Worm (Caenorhabditis elegans) whole organism, young adult: ENCODE measurements around the gene T09D3.3.

ENCODE experiments used
- C06A6.2 ChIP-seq: fragments of 200-800 bp; sonication (Bioruptor generic); conservative IDR thresholded peaks from 2 replicates; pipeline ENCODE4 v1.3.6; 2022; ENCODE audit warnings: missing genetic modification characterization, missing compliant biosample characterization
- D2030.7 ChIP-seq: fragments of 200-800 bp; sonication (Bioruptor generic); IDR thresholded peaks from 2 replicates; pipeline ENCODE4 v1.3.6; 2022; ENCODE audit warnings: missing genetic modification reagents, missing genetic modification characterization, missing compliant biosample characterization
- F10E7.11 ChIP-seq: sonication (generic microtip); optimal IDR thresholded peaks from 2 replicates; lab custom pipeline; 2017; ENCODE audit warnings: mild to moderate bottlenecking, missing genetic modification characterization, moderate library complexity, missing compliant biosample characterization
- F39B2.1 ChIP-seq: fragments of 200-800 bp; sonication (Bioruptor generic); IDR thresholded peaks from 2 replicates; pipeline ENCODE4 v1.3.6; 2022; ENCODE audit warnings: missing genetic modification reagents, missing genetic modification characterization, missing compliant biosample characterization
- F55B11.4 ChIP-seq: sonication (generic microtip); optimal IDR thresholded peaks from 2 replicates; lab custom pipeline; 2016; ENCODE audit warnings: missing compliant biosample characterization, missing genetic modification characterization, borderline replicate concordance; ENCODE audit not compliant: insufficient read depth
- F57A8.1 ChIP-seq: fragments of 200-800 bp; sonication (Bioruptor generic); optimal IDR thresholded peaks from 2 replicates; lab custom pipeline; 2018; ENCODE audit warnings: mild to moderate bottlenecking, missing genetic modification characterization, moderate library complexity, missing compliant biosample characterization
- T07F8.4 ChIP-seq: sonication (generic microtip); optimal IDR thresholded peaks from 2 replicates; lab custom pipeline; 2016; ENCODE audit warnings: mild to moderate bottlenecking, missing genetic modification characterization, moderate library complexity, missing compliant biosample characterization
- Y56A3A.18 ChIP-seq: fragments of 200-800 bp; sonication (Bioruptor generic); IDR thresholded peaks from 2 replicates; pipeline ENCODE4 v1.3.6; 2022; ENCODE audit warnings: missing genetic modification reagents, missing genetic modification characterization, missing compliant biosample characterization
- Y79H2A.3 ChIP-seq: fragments of 200-800 bp; sonication (Bioruptor generic); conservative IDR thresholded peaks from 2 replicates; pipeline ENCODE4 v1.3.6; 2022; ENCODE audit warnings: missing genetic modification reagents, missing genetic modification characterization, missing compliant biosample characterization
- ZK185.1 ChIP-seq: sonication (generic microtip); optimal IDR thresholded peaks from 2 replicates; lab custom pipeline; 2016; ENCODE audit warnings: mild to moderate bottlenecking, missing genetic modification characterization, missing compliant biosample characterization; ENCODE audit not compliant: poor library complexity, severe bottlenecking
- athp-1 ChIP-seq: sonication (generic microtip); optimal IDR thresholded peaks from 2 replicates; lab custom pipeline; 2017; ENCODE audit warnings: mild to moderate bottlenecking, missing genetic modification characterization, missing compliant biosample characterization
- attf-5 ChIP-seq: fragments of 200-800 bp; sonication (Bioruptor generic); optimal IDR thresholded peaks from 2 replicates; lab custom pipeline; 2018; ENCODE audit warnings: mild to moderate bottlenecking, missing genetic modification characterization, missing compliant biosample characterization
- bed-2 ChIP-seq: fragments of 200-800 bp; sonication (Bioruptor generic); IDR thresholded peaks from 2 replicates; pipeline ENCODE4 v1.3.6; 2022; ENCODE audit warnings: missing genetic modification reagents, missing genetic modification characterization, missing compliant biosample characterization
- ccch-3 ChIP-seq: fragments of 200-800 bp; sonication (Bioruptor generic); optimal IDR thresholded peaks from 2 replicates; lab custom pipeline; 2018; ENCODE audit warnings: mild to moderate bottlenecking, missing genetic modification characterization, missing compliant biosample characterization
- cebp-1 ChIP-seq, 2 experiments: fragments of 200-800 bp in 1 of 2; sonication (Bioruptor generic) in 1 of 2; sonication (generic microtip) in 1 of 2; IDR thresholded peaks in 1 of 2; optimal IDR thresholded peaks in 1 of 2; 2 replicates each; pipeline versions ENCODE4 v1.3.6 to Lab custom; 2017 to 2022; ENCODE audit warnings: missing compliant biosample characterization in 2 of 2, missing genetic modification characterization in 2 of 2, mild to moderate bottlenecking in 1 of 2, missing genetic modification reagents in 1 of 2, moderate library complexity in 1 of 2
- cebp-2 ChIP-seq: fragments of 200-800 bp; sonication (Bioruptor generic); IDR thresholded peaks from 2 replicates; pipeline ENCODE4 v1.3.6; 2022; ENCODE audit warnings: missing genetic modification characterization, missing compliant biosample characterization
- ceh-100 ChIP-seq: fragments of 200-800 bp; sonication (Bioruptor generic); IDR thresholded peaks from 2 replicates; pipeline ENCODE4 v1.3.6; 2022; ENCODE audit warnings: missing genetic modification reagents, missing genetic modification characterization, missing compliant biosample characterization
- ceh-40 ChIP-seq: fragments of 200-800 bp; sonication (Bioruptor generic); IDR thresholded peaks from 2 replicates; pipeline ENCODE4 v1.3.6; 2022; ENCODE audit warnings: missing genetic modification characterization, missing compliant biosample characterization
- ceh-79 ChIP-seq: sonication (generic microtip); optimal IDR thresholded peaks from 2 replicates; lab custom pipeline; 2017; ENCODE audit warnings: mild to moderate bottlenecking, missing genetic modification characterization, missing compliant biosample characterization
- ceh-91 ChIP-seq: fragments of 200-800 bp; sonication (Bioruptor generic); IDR thresholded peaks from 2 replicates; pipeline ENCODE4 v1.3.6; 2022; ENCODE audit warnings: missing genetic modification reagents, missing genetic modification characterization, missing compliant biosample characterization
- dpff-1 ChIP-seq: sonication (generic microtip); optimal IDR thresholded peaks from 2 replicates; lab custom pipeline; 2017; ENCODE audit warnings: mild to moderate bottlenecking, missing genetic modification characterization, missing compliant biosample characterization
- egl-44 ChIP-seq: fragments of 200-800 bp; sonication (Bioruptor generic); IDR thresholded peaks from 2 replicates; pipeline ENCODE4 v1.3.6; 2022; ENCODE audit warnings: missing genetic modification reagents, missing genetic modification characterization, missing compliant biosample characterization
- ets-4 ChIP-seq: fragments of 200-800 bp; sonication (Bioruptor generic); optimal IDR thresholded peaks from 2 replicates; lab custom pipeline; 2018; ENCODE audit warnings: mild to moderate bottlenecking, missing genetic modification characterization, missing compliant biosample characterization
- hlh-12 ChIP-seq: sonication (generic microtip); optimal IDR thresholded peaks from 2 replicates; lab custom pipeline; 2016; ENCODE audit warnings: missing genetic modification characterization, missing compliant biosample characterization
- lin-40 ChIP-seq: sonication (generic microtip); optimal IDR thresholded peaks from 2 replicates; lab custom pipeline; 2016; ENCODE audit warnings: missing genetic modification characterization, mild to moderate bottlenecking, missing compliant biosample characterization, missing genotype, missing genetic modification reagents
- lir-1 ChIP-seq: fragments of 200-800 bp; sonication (Bioruptor generic); conservative IDR thresholded peaks from 2 replicates; pipeline ENCODE4 v1.3.6; 2022; ENCODE audit warnings: missing genetic modification reagents, missing genetic modification characterization, missing compliant biosample characterization
- lsy-27 ChIP-seq: sonication (generic microtip); optimal IDR thresholded peaks from 2 replicates; lab custom pipeline; 2017; ENCODE audit warnings: missing genetic modification characterization, mild to moderate bottlenecking, missing compliant biosample characterization, antibody characterized with exemption, missing genotype, borderline replicate concordance; ENCODE audit not compliant: insufficient read depth
- madf-8 ChIP-seq: fragments of 200-800 bp; sonication (Bioruptor generic); conservative IDR thresholded peaks from 2 replicates; pipeline ENCODE4 v1.3.6; 2022; ENCODE audit warnings: missing genetic modification reagents, missing genetic modification characterization, missing compliant biosample characterization
- mcd-1 ChIP-seq: fragments of 200-800 bp; sonication (Bioruptor generic); IDR thresholded peaks from 2 replicates; pipeline ENCODE4 v1.3.6; 2022; ENCODE audit warnings: missing genetic modification reagents, missing genetic modification characterization, missing compliant biosample characterization
- mel-28 ChIP-seq: sonication (generic microtip); optimal IDR thresholded peaks from 2 replicates; lab custom pipeline; 2016; ENCODE audit warnings: borderline replicate concordance, mild to moderate bottlenecking, missing genetic modification characterization, missing compliant biosample characterization
- mxl-1 ChIP-seq: sonication (generic microtip); optimal IDR thresholded peaks from 2 replicates; lab custom pipeline; 2016; ENCODE audit warnings: missing genetic modification characterization, missing compliant biosample characterization
- nfyb-1 ChIP-seq: fragments of 200-800 bp; sonication (Bioruptor generic); IDR thresholded peaks from 2 replicates; pipeline ENCODE4 v1.3.6; 2022; ENCODE audit warnings: missing genetic modification reagents, missing genetic modification characterization, missing compliant biosample characterization
- pha-4 ChIP-seq: fragments of 150-350 bp; sonication (generic microtip); optimal IDR thresholded peaks from 2 replicates; lab custom pipeline; 2014; ENCODE audit warnings: missing biosample characterization, missing genetic modification reagents, missing genetic modification characterization
- rcor-1 ChIP-seq: fragments of 200-800 bp; sonication (Bioruptor generic); IDR thresholded peaks from 2 replicates; pipeline ENCODE4 v1.3.6; 2022; ENCODE audit warnings: missing genetic modification reagents, missing genetic modification characterization, missing compliant biosample characterization
- repo-1 ChIP-seq: sonication (generic microtip); optimal IDR thresholded peaks from 2 replicates; lab custom pipeline; 2017; ENCODE audit warnings: mild to moderate bottlenecking, missing genetic modification characterization, missing compliant biosample characterization
- rpc-1 ChIP-seq, 2 experiments: fragments of 150-350 bp in 1 of 2; sonication (generic microtip) in 1 of 2; optimal IDR thresholded peaks; 2 replicates each; lab custom pipeline; 2014 to 2018; ENCODE audit warnings: missing biosample characterization in 1 of 2, missing genetic modification characterization in 1 of 2, missing genetic modification reagents in 1 of 2, missing genotype in 1 of 2
- sdz-38 ChIP-seq: sonication (generic microtip); optimal IDR thresholded peaks from 2 replicates; lab custom pipeline; 2016; ENCODE audit warnings: missing genotype, missing genetic modification characterization, missing compliant biosample characterization
- sea-2 ChIP-seq: fragments of 200-800 bp; sonication (Bioruptor generic); IDR thresholded peaks from 2 replicates; pipeline ENCODE4 v1.3.6; 2022; ENCODE audit warnings: missing genetic modification characterization, missing compliant biosample characterization
- snpc-1.1 ChIP-seq: sonication (generic microtip); optimal IDR thresholded peaks from 2 replicates; lab custom pipeline; 2017; ENCODE audit warnings: missing genetic modification characterization, mild to moderate bottlenecking, missing compliant biosample characterization, antibody characterized with exemption, moderate library complexity, missing genotype, missing genetic modification reagents; ENCODE audit not compliant: insufficient read depth
- snpc-4 ChIP-seq, 5 experiments: fragments of 150-350 bp in 1 of 5; sonication (generic microtip) in 4 of 5; optimal IDR thresholded peaks; 2 replicates each; lab custom pipeline; 2014 to 2018; ENCODE audit warnings: missing genetic modification characterization in 5 of 5, missing biosample characterization in 3 of 5, antibody characterized with exemption in 2 of 5, mild to moderate bottlenecking in 2 of 5, missing compliant biosample characterization in 2 of 5, missing genotype in 2 of 5, moderate library complexity in 2 of 5, missing genetic modification reagents in 1 of 5
- sptf-2 ChIP-seq: fragments of 200-800 bp; sonication (Bioruptor generic); optimal IDR thresholded peaks from 2 replicates; lab custom pipeline; 2018; ENCODE audit warnings: mild to moderate bottlenecking, missing genetic modification characterization, missing compliant biosample characterization
- tbp1 ChIP-seq: fragments of 200-800 bp; sonication (Bioruptor generic); optimal IDR thresholded peaks from 2 replicates; lab custom pipeline; 2018; ENCODE audit warnings: mild to moderate bottlenecking, missing genetic modification characterization, missing compliant biosample characterization
- unc-62 ChIP-seq: fragments of 150-350 bp; optimal IDR thresholded peaks from 2 replicates; lab custom pipeline; 2014; ENCODE audit warnings: missing biosample characterization, missing genetic modification reagents, missing genetic modification characterization
- zfh-2 ChIP-seq: fragments of 200-800 bp; sonication (Bioruptor generic); conservative IDR thresholded peaks from 2 replicates; pipeline ENCODE4 v1.3.6; 2022; ENCODE audit warnings: missing genetic modification reagents, missing genetic modification characterization, missing compliant biosample characterization
- zim-3 ChIP-seq: sonication (generic microtip); optimal IDR thresholded peaks from 2 replicates; lab custom pipeline; 2017; ENCODE audit warnings: mild to moderate bottlenecking, missing genetic modification characterization, moderate library complexity, missing compliant biosample characterization
- ztf-22 ChIP-seq: fragments of 200-800 bp; sonication (Bioruptor generic); optimal IDR thresholded peaks from 2 replicates; lab custom pipeline; 2018; ENCODE audit warnings: mild to moderate bottlenecking, missing genetic modification characterization, moderate library complexity, missing compliant biosample characterization

The T09D3.3 gene

ce11 chrV:5329677-5330266 is 19.6 kb downstream of the T09D3.3 start (continued):
- peak; percentile 88 for TF ChIP-seq tbp1 (GFP tag; lab: Kevin White, UChicago)
- TF ChIP-seq ets-4 (GFP tag; lab: Kevin White, UChicago), result no peak
- TF ChIP-seq nfyb-1 (GFP tag; lab: Robert Waterston, UW), result no peak
- TF ChIP-seq lin-40 (tag; lab: Kevin White, UChicago), result no peak
- TF ChIP-seq ceh-40 (GFP tag; lab: Robert Waterston, UW), result no peak
- no peak for TF ChIP-seq sptf-2 (GFP tag; lab: Kevin White, UChicago)
- TF ChIP-seq ztf-22 (GFP tag; lab: Kevin White, UChicago), result peak; percentile 8
- no peak for TF ChIP-seq mcd-1
- no peak for TF ChIP-seq pha-4
- TF ChIP-seq athp-1 (tag; lab: Kevin White, UChicago), result no peak
- TF ChIP-seq egl-44 (GFP tag; lab: Robert Waterston, UW), result no peak
- TF ChIP-seq mel-28 (tag; lab: Kevin White, UChicago), result no peak
- peak; percentile 50; the same call in 1 of the 2 replicates for TF ChIP-seq cebp-1 (GFP tag; IDR thresholded peaks at IDR 0.05; lab: Robert Waterston, UW)
- peak; percentile 81 for TF ChIP-seq cebp-1 (tag; optimal IDR thresholded peaks at IDR 0.05; lab: Kevin White, UChicago)
- TF ChIP-seq lsy-27, result no peak
- TF ChIP-seq cebp-2 (GFP tag; lab: Robert Waterston, UW), result no peak
- no peak for TF ChIP-seq T07F8.4 (tag; lab: Kevin White, UChicago)
- TF ChIP-seq zim-3, result no peak
- TF ChIP-seq C06A6.2 (GFP tag; lab: Robert Waterston, UW), result no peak
- peak; percentile 9 for TF ChIP-seq attf-5 (GFP tag; lab: Kevin White, UChicago)
- TF ChIP-seq snpc-4 (GFP tag; optimal IDR thresholded peaks at IDR 0.05; lab: Kevin White, UChicago), result peak; percentile 27
- peak; percentile 66 to 80 (median 75) for TF ChIP-seq snpc-4 (tag; optimal IDR thresholded peaks at IDR 0.05; lab: Kevin White, UChicago)
- TF ChIP-seq unc-62 (GFP tag; lab: Kevin White, UChicago), result no peak
- peak; percentile 54 for TF ChIP-seq repo-1 (tag; lab: Kevin White, UChicago)
- no peak for TF ChIP-seq zfh-2 (GFP tag; lab: Robert Waterston, UW)
- no peak for TF ChIP-seq lir-1 (GFP tag; lab: Robert Waterston, UW)
- no peak for TF ChIP-seq dpff-1 (tag; lab: Kevin White, UChicago)
- no peak for TF ChIP-seq hlh-12 (tag; lab: Kevin White, UChicago)
- TF ChIP-seq F10E7.11, result no peak
- TF ChIP-seq madf-8 (GFP tag; lab: Robert Waterston, UW), result no peak
- TF ChIP-seq ceh-91 (GFP tag; lab: Robert Waterston, UW), result no peak
- no peak for TF ChIP-seq F57A8.1 (GFP tag; lab: Kevin White, UChicago)
- no peak for TF ChIP-seq sdz-38 (tag; lab: Kevin White, UChicago)
- peak; percentile 67 for TF ChIP-seq rpc-1 (optimal IDR thresholded peaks at IDR 0.05; lab: Kevin White, UChicago)
- peak; percentile 85 for TF ChIP-seq rpc-1 (tag; optimal IDR thresholded peaks at IDR 0.05; lab: Kevin White, UChicago)
- TF ChIP-seq ceh-79 (tag; lab: Kevin White, UChicago), result no peak
- TF ChIP-seq rcor-1 (GFP tag; lab: Robert Waterston, UW), result no peak
- no peak for TF ChIP-seq Y79H2A.3
- no peak; the same call in 1 of the 2 replicates for TF ChIP-seq D2030.7
- TF ChIP-seq bed-2 (GFP tag; lab: Robert Waterston, UW), result no peak
- TF ChIP-seq ceh-100, result no peak
- TF ChIP-seq snpc-1.1 (tag; lab: Kevin White, UChicago), result no peak
- TF ChIP-seq ccch-3 (GFP tag; lab: Kevin White, UChicago), result no peak
- peak; percentile 44 for TF ChIP-seq ZK185.1 (tag; lab: Kevin White, UChicago)
- no peak for TF ChIP-seq sea-2 (GFP tag; lab: Robert Waterston, UW)
- TF ChIP-seq mxl-1, result no peak
- no peak for TF ChIP-seq F39B2.1
- TF ChIP-seq F55B11.4 (tag; lab: Kevin White, UChicago), result no peak
- TF ChIP-seq Y56A3A.18, result no peak
